Fruit fly (Drosophila melanogaster) whole organism, adult: ENCODE measurements around the gene Cont.
A peak's percentile ranks its signal among the peaks of the same experiment; 100 is the strongest.

Source experiments
- CG11617 ChIP-seq: fragments of 200-800 bp; sonication (Bioruptor generic); optimal IDR thresholded peaks from 2 replicates; lab custom pipeline; 2017; ENCODE audit warnings: mild to moderate bottlenecking, missing biosample characterization, missing genetic modification reagents, missing genetic modification characterization
- CG12768 ChIP-seq: fragments of 200-800 bp; sonication (Bioruptor generic); optimal IDR thresholded peaks from 2 replicates; lab custom pipeline; 2017; ENCODE audit warnings: missing biosample characterization, missing genetic modification characterization, mild to moderate bottlenecking, moderate library complexity, missing genetic modification reagents
- CG14711 ChIP-seq: fragments of 200-800 bp; sonication (Bioruptor generic); optimal IDR thresholded peaks from 2 replicates; lab custom pipeline; 2018; ENCODE audit warnings: missing biosample characterization, mild to moderate bottlenecking, missing genetic modification characterization, moderate library complexity
- CG1620 ChIP-seq: fragments of 200-800 bp; sonication (Bioruptor generic); optimal IDR thresholded peaks from 2 replicates; lab custom pipeline; 2016; ENCODE audit warnings: missing biosample characterization, missing genetic modification characterization
- CG5204 ChIP-seq: fragments of 200-800 bp; sonication (Bioruptor generic); optimal IDR thresholded peaks from 2 replicates; lab custom pipeline; 2016; ENCODE audit warnings: missing biosample characterization, missing genetic modification characterization
- CG7101 ChIP-seq: fragments of 200-800 bp; sonication (Bioruptor generic); optimal IDR thresholded peaks from 2 replicates; lab custom pipeline; 2018; ENCODE audit warnings: missing biosample characterization, mild to moderate bottlenecking, missing genetic modification characterization, moderate library complexity
- Clk ChIP-seq: fragments of 200-800 bp; sonication (Bioruptor generic); optimal IDR thresholded peaks from 2 replicates; lab custom pipeline; 2017; ENCODE audit warnings: missing biosample characterization, missing genetic modification characterization
- Crg-1 ChIP-seq: fragments of 200-800 bp; sonication (Bioruptor generic); optimal IDR thresholded peaks from 2 replicates; lab custom pipeline; 2016; ENCODE audit warnings: missing biosample characterization, missing genetic modification characterization
- Hr96 ChIP-seq: fragments of 200-800 bp; sonication (Bioruptor generic); optimal IDR thresholded peaks from 2 replicates; lab custom pipeline; 2016; ENCODE audit warnings: missing biosample characterization, missing genetic modification characterization
- Mnt ChIP-seq: fragments of 200-800 bp; sonication (Bioruptor generic); optimal IDR thresholded peaks from 2 replicates; lab custom pipeline; 2016; ENCODE audit warnings: missing biosample characterization, mild to moderate bottlenecking, missing genetic modification characterization
- bab1 ChIP-seq: fragments of 200-800 bp; sonication (Bioruptor generic); optimal IDR thresholded peaks from 3 replicates; lab custom pipeline; 2019; ENCODE audit warnings: missing biosample characterization, mild to moderate bottlenecking, missing genetic modification characterization, moderate library complexity
- cic ChIP-seq: fragments of 200-800 bp; sonication (Bioruptor generic); optimal IDR thresholded peaks from 2 replicates; lab custom pipeline; 2017; ENCODE audit warnings: missing biosample characterization, mild to moderate bottlenecking, missing genetic modification characterization, moderate library complexity
- kay ChIP-seq: fragments of 200-800 bp; sonication (Bioruptor generic); peaks from one replicate; lab custom pipeline; 2016; ENCODE audit warnings: missing biosample characterization, missing genetic modification characterization, borderline replicate concordance
- pad ChIP-seq: fragments of 200-800 bp; sonication (Bioruptor generic); optimal IDR thresholded peaks from 3 replicates; lab custom pipeline; 2017; ENCODE audit warnings: missing biosample characterization, missing genetic modification characterization, mild to moderate bottlenecking, moderate library complexity, missing genetic modification reagents

dm6 chr3R:4333964-4334363 lies 47.1 kb upstream of the Cont start, which contains the start of gene CG9776:
- TF ChIP-seq cic (GFP tag; lab: Kevin White, UChicago) (no peak), CG11617 (peak; percentile 28), CG12768 (GFP tag; lab: Kevin White, UChicago) (peak; percentile 11), Crg-1 (GFP tag; lab: Kevin White, UChicago) (peak; percentile 50), CG5204 (GFP tag; lab: Kevin White, UChicago) (no peak), CG1620 (GFP tag; lab: Kevin White, UChicago) (peak; percentile 48), Hr96 (GFP tag; lab: Kevin White, UChicago) (peak; percentile 47), Mnt (GFP tag; lab: Kevin White, UChicago) (peak; percentile 43), kay (GFP tag; lab: Kevin White, UChicago) (no peak), pad (GFP tag; lab: Kevin White, UChicago) (no peak), Clk (GFP tag; lab: Kevin White, UChicago) (peak; percentile 6), bab1 (GFP tag; lab: Kevin White, UChicago) (peak; percentile 61), CG14711 (tag; lab: Kevin White, UChicago) (no peak), CG7101 (peak; percentile 55)
